Fruit fly (Drosophila melanogaster) Kc167 (cell line): ENCODE measurements around the gene CG9630.

Experiments
- Myc ChIP-seq: fragments of >200 bp; optimal IDR thresholded peaks from 2 replicates; lab custom pipeline; 2017; ENCODE audit warnings: missing external identifiers
- Sin3A ChIP-seq: fragments of >200 bp; optimal IDR thresholded peaks from 2 replicates; lab custom pipeline; 2018; ENCODE audit warnings: missing external identifiers
- h ChIP-seq: fragments of >200 bp; optimal IDR thresholded peaks from 3 replicates; lab custom pipeline; 2018; ENCODE audit warnings: missing external identifiers

DNA sequence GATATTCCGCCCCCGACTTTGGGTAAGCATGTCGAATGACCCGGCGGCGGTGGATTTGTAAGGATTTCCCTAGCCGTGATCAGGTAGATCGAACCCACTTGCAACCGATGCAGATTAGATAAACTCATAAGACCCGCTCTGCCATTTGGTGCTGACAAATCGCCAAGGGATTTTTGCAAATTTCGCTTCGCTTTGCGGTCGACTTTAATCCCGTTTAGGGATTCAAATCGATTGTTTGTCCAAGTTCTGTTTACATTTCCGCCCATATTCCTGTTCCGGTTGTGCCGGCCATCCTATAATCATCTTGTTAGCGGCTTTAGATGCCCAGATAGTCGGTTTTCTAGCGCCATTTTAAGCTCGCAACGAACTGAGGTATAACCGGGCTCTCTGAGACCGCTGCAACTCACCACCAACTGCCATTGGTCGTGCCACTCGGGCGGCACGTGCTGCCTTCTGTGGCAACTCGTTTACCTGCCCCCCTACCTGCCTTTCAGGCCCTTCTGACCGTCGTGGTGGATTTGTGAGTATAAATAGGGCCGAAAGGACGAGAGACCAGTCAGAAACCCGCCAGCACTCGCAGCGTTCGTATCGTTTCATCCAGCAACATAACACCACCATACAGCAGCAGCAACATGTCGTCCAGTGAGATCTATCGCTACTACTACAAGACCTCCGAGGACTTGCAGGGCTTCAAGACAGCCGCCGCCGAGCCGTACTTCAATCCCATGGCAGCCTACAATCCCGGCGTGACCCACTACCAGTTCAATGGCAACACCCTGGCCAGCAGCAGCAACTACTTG lies 8.0 kb upstream of the CG9630 start, which contains the start of gene ato:
- TF ChIP-seq h (lab: Kevin White, UChicago) (no peak), Sin3A (no peak), Myc (lab: Kevin White, UChicago) (no peak)
